Fruit fly (Drosophila melanogaster) whole organism, wandering third instar larva: ENCODE results near the gene Prosbeta4.

Experiments
- h ChIP-seq: fragments of 200-800 bp; sonication (Bioruptor generic); optimal IDR thresholded peaks from 3 replicates; lab custom pipeline; 2016; ENCODE audit warnings: missing biosample characterization, mild to moderate bottlenecking, missing genetic modification characterization
- pan ChIP-seq: fragments of >200 bp; optimal IDR thresholded peaks from 2 replicates; lab custom pipeline; 2017
- sv ChIP-seq: fragments of 200-800 bp; sonication (Bioruptor generic); optimal IDR thresholded peaks from 3 replicates; lab custom pipeline; 2016; ENCODE audit warnings: missing biosample characterization, missing genetic modification characterization

DNA sequence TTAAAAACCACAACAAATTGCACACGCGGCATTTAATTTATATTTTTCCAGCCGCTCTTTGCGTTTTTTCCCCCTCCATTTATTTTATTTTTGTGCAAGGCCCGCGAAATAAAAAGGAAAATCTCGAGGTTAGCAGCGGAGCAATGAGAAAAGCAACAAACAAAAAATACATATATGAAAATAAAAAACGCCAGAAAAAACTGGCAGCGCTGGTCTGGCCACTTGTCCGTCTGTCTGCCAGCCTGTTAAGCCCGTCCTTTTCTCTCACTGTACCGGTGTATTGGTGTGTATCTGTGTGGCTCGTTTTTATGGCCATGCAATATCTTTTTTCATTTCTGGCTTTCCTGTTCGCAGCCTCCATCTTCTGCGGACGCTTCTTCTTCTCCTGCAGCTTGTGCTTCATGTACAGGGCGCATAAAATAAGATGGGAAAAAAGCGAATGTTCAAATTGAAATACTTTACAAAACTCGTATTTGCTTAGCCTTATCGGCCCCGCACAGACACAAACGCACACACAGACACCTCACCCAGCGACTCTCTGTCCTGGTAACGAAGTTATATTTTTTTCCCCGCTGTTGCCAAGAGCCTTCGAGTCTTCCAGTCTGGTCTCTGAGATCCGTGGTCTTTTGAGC is 45.4 kb downstream of the Prosbeta4 start:
- TF ChIP-seq h (GFP tag; lab: Kevin White, UChicago) (peak; percentile 32), pan (lab: Kevin White, UChicago) (no peak), sv (GFP tag; lab: Kevin White, UChicago) (no peak)
